Worm (Caenorhabditis elegans): ENCODE results near the gene C34C6.3.

The C34C6.3 gene

DNA sequence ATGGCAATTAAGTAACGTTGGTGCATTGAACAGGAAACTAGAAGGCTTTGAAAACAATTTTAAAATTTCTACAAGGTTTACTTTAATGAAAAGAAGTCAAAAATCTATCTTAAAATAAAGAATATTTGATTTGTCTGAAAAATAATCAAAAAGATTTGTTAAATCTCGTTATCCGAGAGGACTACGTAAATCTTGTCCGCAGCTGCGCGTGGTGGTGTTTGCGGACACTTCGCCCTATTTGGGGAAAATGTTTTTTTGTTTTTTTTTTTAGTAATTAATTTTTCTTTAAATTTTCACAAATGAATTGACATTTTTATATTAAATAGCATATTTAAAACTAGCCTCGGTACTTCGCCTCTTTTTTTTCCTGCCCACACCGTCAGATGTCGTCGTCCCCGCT lies 7.8 kb upstream of the C34C6.3 start (continued):
- TF ChIP-seq daf-12 (tag; optimal IDR thresholded peaks at IDR 0.05) (no peak), lin-15B (tag; optimal IDR thresholded peaks at IDR 0.05) (no peak), zip-2 (tag; optimal IDR thresholded peaks at IDR 0.05) (no peak), zfp-3 (GFP tag; conservative IDR thresholded peaks at IDR 0.05) (no peak), ceh-44 (GFP tag; IDR thresholded peaks at IDR 0.05) (no peak), lin-13 (GFP tag; optimal IDR thresholded peaks at IDR 0.05) (no peak), pqm-1 (tag; optimal IDR thresholded peaks at IDR 0.05) (no peak), nhr-102 (tag; optimal IDR thresholded peaks at IDR 0.05) (no peak), nhr-6 (tag; optimal IDR thresholded peaks at IDR 0.05) (no peak), fkh-10 (GFP tag; optimal IDR thresholded peaks at IDR 0.05) (no peak), hmg-1.1 (GFP tag; IDR thresholded peaks at IDR 0.05) (no peak), Y75B8A.6 (GFP tag; IDR thresholded peaks at IDR 0.05) (no peak), egl-27 (tag; optimal IDR thresholded peaks at IDR 0.05) (no peak), nhr-41 (GFP tag; IDR thresholded peaks at IDR 0.05) (no peak), dpl-1 (GFP tag; optimal IDR thresholded peaks at IDR 0.05) (peak; percentile 22), F49E8.2 (tag; optimal IDR thresholded peaks at IDR 0.05; ENCODE audit: borderline replicate concordance) (no peak), T20F7.1 (GFP tag; optimal IDR thresholded peaks at IDR 0.05) (no peak), vab-7 (GFP tag; IDR thresholded peaks at IDR 0.05) (no peak), mes-2 (tag; optimal IDR thresholded peaks at IDR 0.05; ENCODE audit: poor library complexity, severe bottlenecking) (peak; percentile 79), Y48G9A.11 (GFP tag; IDR thresholded peaks at IDR 0.05) (no peak)

DNA sequence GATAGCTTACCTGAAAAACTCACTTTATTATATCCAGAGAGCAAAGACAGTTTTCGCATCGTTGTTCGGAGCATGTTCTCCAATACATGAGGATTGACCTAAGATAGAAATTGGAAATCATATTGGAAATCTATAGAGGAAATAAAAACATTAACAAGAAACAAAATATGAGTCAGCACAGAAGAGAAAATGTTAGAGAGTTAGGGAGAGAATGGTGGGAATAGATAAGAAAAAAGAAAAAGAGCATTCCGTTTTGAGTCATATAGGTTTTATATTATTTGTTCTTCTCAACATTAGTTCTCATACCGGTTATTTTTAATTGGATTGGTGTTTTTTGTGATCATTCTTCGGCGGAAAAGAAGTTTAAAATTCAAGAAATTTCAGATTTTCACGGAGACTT lies 6.9 kb upstream of the C34C6.3 start, which contains the start of gene hgap-2:
TSS of gene hgap-2 (minus strand) at position 101 of the 400 bp plus-strand sequence.
- TF ChIP-seq nhr-6 (tag; optimal IDR thresholded peaks at IDR 0.05) (peak; percentile 25), lin-39 (tag; optimal IDR thresholded peaks at IDR 0.05) (no peak)

DNA sequence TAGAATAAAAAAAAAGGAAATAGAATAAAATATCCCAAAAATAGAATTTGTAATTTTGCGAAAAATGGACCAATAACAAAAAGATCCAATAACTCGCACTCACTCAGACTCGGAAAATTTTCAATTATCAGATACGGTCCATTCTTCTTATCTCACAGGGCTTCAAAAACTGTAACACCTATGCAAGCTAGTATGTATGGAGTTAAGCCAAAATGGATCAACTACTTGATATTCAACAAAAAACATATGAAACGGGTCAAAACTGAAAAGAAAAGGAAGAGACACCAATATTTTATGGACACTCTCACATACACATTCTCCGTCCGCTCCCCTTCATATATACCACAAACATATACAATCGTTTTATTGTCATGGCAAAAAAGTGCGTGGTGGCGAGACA lies 6.1 kb upstream of the C34C6.3 start, which contains the start of gene C34C6.9:
TSS of gene C34C6.9 (plus strand) at position 301 of the 400 bp plus-strand sequence.
- TF ChIP-seq aha-1 (tag) (peak; percentile 39), aly-2 (tag; optimal IDR thresholded peaks at IDR 0.05) (no peak)

DNA sequence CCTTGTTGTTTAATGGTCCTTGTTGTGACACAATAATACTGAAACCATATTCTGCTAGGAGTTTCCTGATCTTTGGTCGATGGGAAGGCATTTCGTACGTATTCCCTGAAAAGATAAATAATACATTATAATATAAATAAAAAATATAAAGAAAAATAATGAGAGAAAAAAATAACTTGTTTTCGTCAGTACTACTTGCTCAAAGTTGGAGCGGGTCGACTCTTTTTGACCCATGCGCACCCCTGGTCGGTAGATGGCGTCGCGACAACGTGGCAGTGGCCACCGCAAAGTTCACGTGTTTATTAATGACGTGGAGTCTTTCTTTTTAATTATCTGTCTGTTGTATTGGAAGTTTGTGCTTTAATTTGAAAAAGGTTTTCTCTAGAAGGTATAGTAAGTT lies 4.1 kb downstream of the C34C6.3 start, which contains the start of gene C34C6.10:
TSS of gene C34C6.10 (minus strand) at position 101 of the 400 bp plus-strand sequence.
- TF ChIP-seq hmg-1.1 (GFP tag; IDR thresholded peaks at IDR 0.05) (no peak), mdl-1 (tag; optimal IDR thresholded peaks at IDR 0.05) (no peak), sdz-12 (GFP tag; optimal IDR thresholded peaks at IDR 0.05) (no peak), T26A8.4 (GFP tag; IDR thresholded peaks at IDR 0.05) (no peak), ceh-32 (tag; optimal IDR thresholded peaks at IDR 0.05; ENCODE audit: poor library complexity) (no peak), lin-39 (tag; optimal IDR thresholded peaks at IDR 0.05) (no peak), aly-2 (tag; optimal IDR thresholded peaks at IDR 0.05) (no peak), jun-1 (tag; optimal IDR thresholded peaks at IDR 0.05) (no peak), unc-62 (GFP tag; optimal IDR thresholded peaks at IDR 0.05 in 1 of 2) (no peak), unc-62 (tag; optimal IDR thresholded peaks at IDR 0.05) (no peak), zfp-2 (tag; optimal IDR thresholded peaks at IDR 0.05) (no peak), snpc-1.2 (GFP tag; IDR thresholded peaks at IDR 0.05) (no peak), attf-4 (tag; optimal IDR thresholded peaks at IDR 0.05) (no peak), egl-27 (tag; optimal IDR thresholded peaks at IDR 0.05) (no peak), mes-2 (tag; optimal IDR thresholded peaks at IDR 0.05; ENCODE audit: poor library complexity, severe bottlenecking) (no peak), ceh-28 (tag; optimal IDR thresholded peaks at IDR 0.05) (no peak), unc-130 (GFP tag; optimal IDR thresholded peaks at IDR 0.05) (no peak), F49E8.2 (tag; optimal IDR thresholded peaks at IDR 0.05; ENCODE audit: borderline replicate concordance) (no peak)

DNA sequence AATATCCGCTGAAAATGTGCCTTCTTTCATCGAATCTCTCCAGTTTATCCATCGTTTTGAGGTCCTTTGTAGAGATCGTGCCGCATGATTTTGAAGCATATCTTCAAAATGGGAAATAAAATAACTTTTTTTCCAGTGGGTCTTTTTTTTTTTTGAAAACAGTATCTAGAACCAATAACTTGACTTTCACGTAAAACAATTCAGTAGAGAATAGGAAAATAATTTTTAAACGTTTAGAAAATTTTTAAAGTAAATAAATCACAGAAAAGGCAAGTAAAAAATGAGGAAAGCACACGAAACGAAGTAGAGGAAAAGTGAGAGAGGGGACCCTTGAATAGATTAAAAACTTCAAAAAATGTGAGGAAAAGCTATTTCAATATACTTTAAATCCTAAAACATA lies 7.1 kb downstream of the C34C6.3 start, which contains the start of gene chdh-1:
TSS of gene chdh-1 (minus strand) at position 101 of the 400 bp plus-strand sequence.
- TF ChIP-seq madf-9 (GFP tag; conservative IDR thresholded peaks at IDR 0.05) (no peak), unc-62 (GFP tag; optimal IDR thresholded peaks at IDR 0.05 in 1 of 2) (peak in 1 of 2 experiments; percentile 31), unc-62 (tag; optimal IDR thresholded peaks at IDR 0.05) (no peak), ceh-44 (GFP tag; IDR thresholded peaks at IDR 0.05) (no peak), ama-1 (optimal IDR thresholded peaks at IDR 0.05) (peak; percentile 45)
